Worm (Caenorhabditis elegans) whole organism, L4 larva: ENCODE results near the gene mcd-1.
A peak's percentile ranks its signal among the peaks of the same experiment; 100 is the strongest.

Experiments
- ces-1 ChIP-seq: fragments of 150-350 bp; sonication (generic microtip); optimal IDR thresholded peaks from 4 replicates; lab custom pipeline; 2014; ENCODE audit warnings: missing biosample characterization, missing genetic modification reagents, missing genetic modification characterization
- daf-16 ChIP-seq, 3 experiments: sonication (generic microtip); optimal IDR thresholded peaks; 2 replicates each; lab custom pipeline; 2016 to 2017; ENCODE audit warnings: missing genetic modification characterization in 3 of 3, missing genetic modification reagents in 3 of 3, mild to moderate bottlenecking in 2 of 3, missing compliant biosample characterization in 2 of 3, missing biosample characterization in 1 of 3, moderate library complexity in 1 of 3
- dmd-8 ChIP-seq: fragments of 200-800 bp; sonication (Bioruptor generic); IDR thresholded peaks from 2 replicates; pipeline ENCODE4 v1.3.6; 2022; ENCODE audit warnings: missing genetic modification characterization, missing compliant biosample characterization
- egl-27 ChIP-seq: sonication (generic microtip); optimal IDR thresholded peaks from 3 replicates; lab custom pipeline; 2017; ENCODE audit warnings: missing biosample characterization, missing genetic modification reagents, missing genetic modification characterization
- lin-13 ChIP-seq: fragments of 150-350 bp; optimal IDR thresholded peaks from 2 replicates; lab custom pipeline; 2014; ENCODE audit warnings: missing biosample characterization, missing genetic modification reagents, missing genetic modification characterization
- lin-39 ChIP-seq: fragments of 150-350 bp; optimal IDR thresholded peaks from 2 replicates; lab custom pipeline; 2014; ENCODE audit warnings: missing biosample characterization, missing genetic modification reagents, missing genetic modification characterization
- nhr-10 ChIP-seq: fragments of 150-350 bp; optimal IDR thresholded peaks from 2 replicates; lab custom pipeline; 2014; ENCODE audit warnings: missing biosample characterization, missing genetic modification characterization
- pha-4 ChIP-seq, 2 experiments: fragments of 150-350 bp in 1 of 2; fragments of 200-800 bp in 1 of 2; sonication (Bioruptor generic) in 1 of 2; IDR thresholded peaks in 1 of 2; optimal IDR thresholded peaks in 1 of 2; 2 replicates each; pipeline versions ENCODE4 v1.3.6 to Lab custom; 2014 to 2022; ENCODE audit warnings: missing genetic modification characterization in 2 of 2, missing genetic modification reagents in 2 of 2, missing biosample characterization in 1 of 2, missing compliant biosample characterization in 1 of 2
- rbr-2 ChIP-seq: sonication (generic microtip); optimal IDR thresholded peaks from 2 replicates; lab custom pipeline; 2016; ENCODE audit warnings: missing genotype, missing genetic modification characterization, missing compliant biosample characterization
- snpc-4 ChIP-seq: fragments of 150-350 bp; optimal IDR thresholded peaks from 2 replicates; lab custom pipeline; 2014; ENCODE audit warnings: missing biosample characterization, missing genetic modification characterization
- unc-62 ChIP-seq, 3 experiments: fragments of 150-350 bp in 1 of 3; sonication (generic microtip); optimal IDR thresholded peaks in 2 of 3; peaks in 1 of 3; 1 replicate in 1 of 3; 2 replicates in 2 of 3; lab custom pipeline; 2014 to 2017; ENCODE audit warnings: missing biosample characterization in 3 of 3, missing genetic modification characterization in 3 of 3, missing genetic modification reagents in 3 of 3, missing genotype in 1 of 3
- zip-11 ChIP-seq: fragments of 200-800 bp; sonication (Bioruptor generic); IDR thresholded peaks from 2 replicates; pipeline ENCODE4 v1.3.6; 2022; ENCODE audit warnings: missing genetic modification characterization, missing compliant biosample characterization

- TF ChIP-seq rbr-2 (tag; lab: Kevin White, UChicago) (no peak), dmd-8 (GFP tag; lab: Robert Waterston, UW) (no peak), lin-39 (tag; lab: Kevin White, UChicago) (no peak), lin-13 (GFP tag; lab: Kevin White, UChicago) (no peak), egl-27 (no peak), zip-11 (GFP tag; lab: Robert Waterston, UW) (no peak), unc-62 (GFP tag; optimal IDR thresholded peaks at IDR 0.05 in 1 of 2; lab: Kevin White, UChicago) (peak in 1 of 2 experiments; percentile 15), unc-62 (tag; optimal IDR thresholded peaks at IDR 0.05; lab: Kevin White, UChicago) (no peak), nhr-10 (tag; lab: Kevin White, UChicago) (no peak), pha-4 (GFP tag; IDR thresholded peaks at IDR 0.05; lab: Robert Waterston, UW) (no peak), pha-4 (tag; optimal IDR thresholded peaks at IDR 0.05; lab: Kevin White, UChicago) (no peak), ces-1 (no peak), snpc-4 (tag; lab: Kevin White, UChicago) (no peak), daf-16 (GFP tag; optimal IDR thresholded peaks at IDR 0.05; lab: Kevin White, UChicago) (no peak), daf-16 (tag; optimal IDR thresholded peaks at IDR 0.05; lab: Kevin White, UChicago) (no peak)
These were observed 51.2 kb downstream of the mcd-1 start, which contains the start of gene W07G1.1 for ce11 chrII:13939531-13939930.
